Fruit fly (Drosophila melanogaster) whole organism, embryonic: ENCODE data around the gene kay.
A peak's percentile ranks its signal among the peaks of the same experiment; 100 is the strongest.

Experiments used
- Adf1 ChIP-seq: fragments of 200-800 bp; sonication (Bioruptor generic); IDR thresholded peaks from 2 replicates; pipeline ENCODE4 v1.3.6; 2022; ENCODE audit warnings: missing biosample characterization, missing genetic modification characterization
- Antp ChIP-seq: fragments of 200-800 bp; sonication (Bioruptor generic); optimal IDR thresholded peaks from 3 replicates; lab custom pipeline; 2016; ENCODE audit warnings: missing biosample characterization, missing genetic modification characterization
- Atf-2 ChIP-seq: fragments of 200-800 bp; sonication (Bioruptor generic); optimal IDR thresholded peaks from 2 replicates; lab custom pipeline; 2016; ENCODE audit warnings: missing biosample characterization, missing genetic modification characterization
- Atf3 ChIP-seq: fragments of 200-800 bp; sonication (Bioruptor generic); optimal IDR thresholded peaks from 3 replicates; lab custom pipeline; 2016; ENCODE audit warnings: missing biosample characterization, missing genetic modification characterization
- Bgb ChIP-seq: fragments of 200-800 bp; sonication (Bioruptor generic); IDR thresholded peaks from 2 replicates; pipeline ENCODE4 v1.3.6; 2022; ENCODE audit warnings: missing biosample characterization, missing genetic modification characterization; ENCODE audit not compliant: partially characterized antibody
- CG10209 ChIP-seq: fragments of 200-800 bp; sonication (Bioruptor generic); optimal IDR thresholded peaks from 3 replicates; lab custom pipeline; 2017; ENCODE audit warnings: missing biosample characterization, mild to moderate bottlenecking, missing genetic modification characterization, missing genetic modification reagents
- CG11247 ChIP-seq: fragments of 200-800 bp; sonication (Bioruptor generic); IDR thresholded peaks from 2 replicates; pipeline ENCODE4 v1.3.6; 2022; ENCODE audit warnings: missing biosample characterization, missing genetic modification characterization
- CG13424 ChIP-seq: fragments of 200-800 bp; sonication (Bioruptor generic); optimal IDR thresholded peaks from 2 replicates; lab custom pipeline; 2019; ENCODE audit warnings: missing biosample characterization, mild to moderate bottlenecking, missing genetic modification characterization, moderate library complexity
- CG13775 ChIP-seq: fragments of 200-800 bp; sonication (Bioruptor generic); optimal IDR thresholded peaks from 3 replicates; lab custom pipeline; 2017; ENCODE audit warnings: missing biosample characterization, mild to moderate bottlenecking, missing genetic modification characterization
- CG14965 ChIP-seq: fragments of 200-800 bp; sonication (Bioruptor generic); optimal IDR thresholded peaks from 2 replicates; lab custom pipeline; 2016; ENCODE audit warnings: missing biosample characterization, missing genetic modification characterization, borderline replicate concordance
- CG15514 ChIP-seq: fragments of 200-800 bp; sonication (Bioruptor generic); optimal IDR thresholded peaks from 3 replicates; lab custom pipeline; 2017; ENCODE audit warnings: missing biosample characterization, missing genetic modification characterization, mild to moderate bottlenecking, moderate library complexity, missing genetic modification reagents
- CG16813 ChIP-seq: fragments of 200-800 bp; sonication (Bioruptor generic); IDR thresholded peaks from 3 replicates; pipeline ENCODE4 v1.3.6; 2022; ENCODE audit warnings: missing biosample characterization, missing genetic modification characterization; ENCODE audit not compliant: partially characterized antibody
- CG16815 ChIP-seq: fragments of 200-800 bp; sonication (Bioruptor generic); optimal IDR thresholded peaks from 3 replicates; lab custom pipeline; 2017; ENCODE audit warnings: missing biosample characterization, mild to moderate bottlenecking, missing genetic modification characterization
- CG17385 ChIP-seq: fragments of 200-800 bp; sonication (Bioruptor generic); optimal IDR thresholded peaks from 3 replicates; lab custom pipeline; 2018; ENCODE audit warnings: missing biosample characterization, mild to moderate bottlenecking, missing genetic modification characterization
- CG17568 ChIP-seq: fragments of 200-800 bp; sonication (Bioruptor generic); optimal IDR thresholded peaks from 2 replicates; lab custom pipeline; 2018; ENCODE audit warnings: missing biosample characterization, mild to moderate bottlenecking, missing genetic modification characterization, moderate library complexity
- CG17612 ChIP-seq: fragments of 200-800 bp; sonication (Bioruptor generic); IDR thresholded peaks from 2 replicates; pipeline ENCODE4 v1.3.6; 2022; ENCODE audit warnings: missing biosample characterization, missing genetic modification characterization
- CG17912 ChIP-seq: fragments of 200-800 bp; sonication (Bioruptor generic); optimal IDR thresholded peaks from 2 replicates; lab custom pipeline; 2018; ENCODE audit warnings: missing biosample characterization, mild to moderate bottlenecking, missing genetic modification characterization
- CG32532 ChIP-seq: fragments of 200-800 bp; sonication (Bioruptor generic); IDR thresholded peaks from 2 replicates; pipeline ENCODE4 v1.3.6; 2022; ENCODE audit warnings: missing biosample characterization, missing genetic modification characterization
- CG4360 ChIP-seq: fragments of 200-800 bp; sonication (Bioruptor generic); IDR thresholded peaks from 2 replicates; pipeline ENCODE4 v1.3.6; 2022; ENCODE audit warnings: missing biosample characterization, missing genetic modification characterization
- CG6272 ChIP-seq: fragments of 200-800 bp; sonication (Bioruptor generic); IDR thresholded peaks from 2 replicates; pipeline ENCODE4 v1.3.6; 2022; ENCODE audit warnings: missing biosample characterization, missing genetic modification characterization
- CG8388 ChIP-seq: fragments of 200-800 bp; sonication (Bioruptor generic); optimal IDR thresholded peaks from 2 replicates; lab custom pipeline; 2019; ENCODE audit warnings: missing biosample characterization, mild to moderate bottlenecking, missing genetic modification characterization, moderate library complexity
- CG9609 ChIP-seq: fragments of 200-800 bp; sonication (Bioruptor generic); optimal IDR thresholded peaks from 3 replicates; lab custom pipeline; 2016; ENCODE audit warnings: missing biosample characterization, missing genetic modification characterization
- CG9797 ChIP-seq: fragments of 200-800 bp; sonication (Bioruptor generic); optimal IDR thresholded peaks from 3 replicates; lab custom pipeline; 2018; ENCODE audit warnings: missing biosample characterization, mild to moderate bottlenecking, missing genetic modification characterization
- D ChIP-seq, 2 experiments: fragments of 200-800 bp in 1 of 2; fragments of >200 bp in 1 of 2; sonication (Bioruptor generic) in 1 of 2; optimal IDR thresholded peaks; 2 replicates in 1 of 2; 3 replicates in 1 of 2; lab custom pipeline; 2017; ENCODE audit warnings: mild to moderate bottlenecking in 1 of 2, missing biosample characterization in 1 of 2, missing genetic modification characterization in 1 of 2, missing genetic modification reagents in 1 of 2
- Lpt ChIP-seq: fragments of >200 bp; optimal IDR thresholded peaks from 2 replicates; lab custom pipeline; 2018; ENCODE audit warnings: missing biosample characterization, missing genetic modification characterization
- MBD-R2 ChIP-seq: fragments of 200-800 bp; sonication (Bioruptor generic); IDR thresholded peaks from 2 replicates; pipeline ENCODE4 v1.3.6; 2022; ENCODE audit warnings: missing biosample characterization, missing genetic modification characterization
- Myb ChIP-seq: fragments of 200-800 bp; sonication (Bioruptor generic); optimal IDR thresholded peaks from 2 replicates; lab custom pipeline; 2016; ENCODE audit warnings: missing biosample characterization, missing genetic modification characterization
- NC2α ChIP-seq: fragments of 200-800 bp; sonication (Bioruptor generic); optimal IDR thresholded peaks from 2 replicates; lab custom pipeline; 2016; ENCODE audit warnings: missing biosample characterization, missing genetic modification characterization
- NC2β ChIP-seq: fragments of 200-800 bp; sonication (Bioruptor generic); optimal IDR thresholded peaks from 2 replicates; lab custom pipeline; 2016; ENCODE audit warnings: missing biosample characterization, missing genetic modification characterization
- Optix ChIP-seq: fragments of 200-800 bp; sonication (Bioruptor generic); IDR thresholded peaks from 3 replicates; pipeline ENCODE4 v1.3.6; 2022; ENCODE audit warnings: missing biosample characterization, missing genetic modification characterization
- Vsx1 ChIP-seq: fragments of 200-800 bp; sonication (Bioruptor generic); optimal IDR thresholded peaks from 2 replicates; lab custom pipeline; 2017; ENCODE audit warnings: missing biosample characterization, mild to moderate bottlenecking, missing genetic modification characterization, missing genetic modification reagents
- YL-1 ChIP-seq: fragments of 200-800 bp; sonication (Bioruptor generic); optimal IDR thresholded peaks from 3 replicates; lab custom pipeline; 2017; ENCODE audit warnings: missing biosample characterization, mild to moderate bottlenecking, missing genetic modification characterization
- bowl ChIP-seq: fragments of 200-800 bp; sonication (Bioruptor generic); IDR thresholded peaks from 2 replicates; pipeline ENCODE4 v1.3.6; 2022; ENCODE audit warnings: missing biosample characterization, missing genetic modification characterization
- br ChIP-seq: fragments of >200 bp; optimal IDR thresholded peaks from 2 replicates; lab custom pipeline; 2017
- dm ChIP-seq: fragments of 200-800 bp; sonication (Bioruptor generic); optimal IDR thresholded peaks from 3 replicates; lab custom pipeline; 2016; ENCODE audit warnings: missing biosample characterization, missing genetic modification characterization
- dmrt11E ChIP-seq: fragments of 200-800 bp; sonication (Bioruptor generic); optimal IDR thresholded peaks from 3 replicates; lab custom pipeline; 2018; ENCODE audit warnings: missing biosample characterization, mild to moderate bottlenecking, missing genetic modification characterization, moderate library complexity
- ems ChIP-seq: fragments of 200-800 bp; sonication (Bioruptor generic); optimal IDR thresholded peaks from 3 replicates; lab custom pipeline; 2016; ENCODE audit warnings: missing biosample characterization, missing genetic modification characterization
- gfzf ChIP-seq: fragments of 200-800 bp; sonication (Bioruptor generic); optimal IDR thresholded peaks from 2 replicates; lab custom pipeline; 2016; ENCODE audit warnings: missing biosample characterization, mild to moderate bottlenecking, missing genetic modification characterization, moderate library complexity
- grau ChIP-seq: fragments of 200-800 bp; optimal IDR thresholded peaks from 3 replicates; lab custom pipeline; 2019; ENCODE audit warnings: missing biosample characterization, mild to moderate bottlenecking, missing genetic modification characterization, moderate library complexity
- hkb ChIP-seq, 2 experiments: fragments of 200-800 bp in 1 of 2; fragments of >200 bp in 1 of 2; sonication (Bioruptor generic) in 1 of 2; IDR thresholded peaks in 1 of 2; optimal IDR thresholded peaks in 1 of 2; 2 replicates each; pipeline versions ENCODE4 v1.3.6 to Lab custom; 2017 to 2022; ENCODE audit warnings: missing biosample characterization in 1 of 2, missing genetic modification characterization in 1 of 2
- insv ChIP-seq, 2 experiments: fragments of 200-800 bp; sonication (Bioruptor generic); optimal IDR thresholded peaks; 3 replicates each; lab custom pipeline; 2016 to 2018; ENCODE audit warnings: missing biosample characterization in 2 of 2, missing genetic modification characterization in 2 of 2
- klu ChIP-seq: fragments of 200-800 bp; sonication (Bioruptor generic); IDR thresholded peaks from 2 replicates; pipeline ENCODE4 v1.3.6; 2022; ENCODE audit warnings: missing biosample characterization, missing genetic modification characterization
- lilli ChIP-seq: fragments of 200-800 bp; sonication (Bioruptor generic); optimal IDR thresholded peaks from 3 replicates; lab custom pipeline; 2016; ENCODE audit warnings: missing biosample characterization, missing genetic modification characterization
- lov ChIP-seq, 2 experiments: fragments of 200-800 bp in 1 of 2; fragments of >200 bp in 1 of 2; sonication (Bioruptor generic) in 1 of 2; IDR thresholded peaks in 1 of 2; optimal IDR thresholded peaks in 1 of 2; 2 replicates in 1 of 2; 3 replicates in 1 of 2; pipeline versions ENCODE4 v1.3.6 to Lab custom; 2017 to 2022; ENCODE audit warnings: missing biosample characterization in 1 of 2, missing genetic modification characterization in 1 of 2
- org-1 ChIP-seq: fragments of 200-800 bp; sonication (Bioruptor generic); optimal IDR thresholded peaks from 2 replicates; lab custom pipeline; 2017; ENCODE audit warnings: missing biosample characterization, missing genetic modification characterization
- pfk ChIP-seq: fragments of 200-800 bp; sonication (Bioruptor generic); optimal IDR thresholded peaks from 2 replicates; lab custom pipeline; 2018; ENCODE audit warnings: missing biosample characterization, mild to moderate bottlenecking, missing genetic modification characterization, moderate library complexity
- pnt ChIP-seq: fragments of 200-800 bp; sonication (Bioruptor generic); optimal IDR thresholded peaks from 3 replicates; lab custom pipeline; 2016; ENCODE audit warnings: missing biosample characterization, missing genetic modification characterization
- tap ChIP-seq: fragments of 200-800 bp; optimal IDR thresholded peaks from 3 replicates; lab custom pipeline; 2019; ENCODE audit warnings: missing biosample characterization, mild to moderate bottlenecking, missing genetic modification characterization, moderate library complexity
- zfh2 ChIP-seq: fragments of 200-800 bp; sonication (Bioruptor generic); optimal IDR thresholded peaks from 2 replicates; lab custom pipeline; 2016; ENCODE audit warnings: missing biosample characterization, missing genetic modification characterization

Gene kay

DNA sequence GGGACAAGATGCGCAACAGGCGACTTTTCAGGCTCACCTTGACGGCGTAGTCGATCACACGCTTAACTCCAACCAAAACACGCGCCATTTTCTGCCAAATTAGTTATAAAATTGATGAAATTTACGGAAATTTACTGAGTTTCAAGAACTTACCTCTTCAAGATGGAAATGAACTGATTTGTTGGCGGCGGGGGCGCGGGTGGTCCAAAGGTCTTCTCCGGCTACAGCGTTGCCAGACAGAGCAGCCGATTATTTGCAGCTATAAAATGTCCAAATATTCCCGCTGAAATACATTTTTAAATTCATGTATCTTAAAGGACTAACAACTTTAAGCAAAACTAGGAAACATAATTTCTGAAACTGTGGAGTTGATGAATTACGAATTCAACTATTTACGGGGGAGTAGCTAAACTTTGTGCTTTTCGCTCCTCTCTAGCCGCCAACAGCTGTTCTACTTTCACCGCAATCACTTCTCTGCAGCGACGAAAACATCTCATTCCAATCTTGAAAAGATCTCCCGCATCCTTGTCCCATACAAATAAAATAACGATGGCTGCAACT, 37.0 kb downstream of the kay start, which contains the start of the genes Etfb and CG7789 (continued):
- TF ChIP-seq insv (GFP tag; optimal IDR thresholded peaks at IDR 0.05; lab: Kevin White, UChicago): peak in 1 of 2 experiments; percentile 61
- no peak for TF ChIP-seq tap
- no peak for TF ChIP-seq pfk (GFP tag; lab: Kevin White, UChicago)
- TF ChIP-seq D (optimal IDR thresholded peaks at IDR 0.05; lab: Kevin White, UChicago): no peak
- no peak for TF ChIP-seq D (GFP tag; optimal IDR thresholded peaks at IDR 0.05; lab: Kevin White, UChicago)
- peak; percentile 53 for TF ChIP-seq dmrt11E (tag; lab: Kevin White, UChicago)
- TF ChIP-seq CG17385 (GFP tag; lab: Kevin White, UChicago): no peak
- no peak for TF ChIP-seq Lpt (GFP tag; lab: Kevin White, UChicago)
- TF ChIP-seq lilli (GFP tag; lab: Kevin White, UChicago): peak; percentile 88
- TF ChIP-seq Myb (GFP tag; lab: Kevin White, UChicago): peak; percentile 78
- TF ChIP-seq CG17912 (GFP tag; lab: Kevin White, UChicago): peak; percentile 46
- peak; percentile 64 for TF ChIP-seq Atf3 (GFP tag; lab: Kevin White, UChicago)
- peak; percentile 58 for TF ChIP-seq hkb (optimal IDR thresholded peaks at IDR 0.05; lab: Kevin White, UChicago)
- peak; percentile 81 for TF ChIP-seq hkb (GFP tag; IDR thresholded peaks at IDR 0.05; lab: Robert Waterston, UW)
- TF ChIP-seq CG16813: peak; percentile 82
- TF ChIP-seq CG17612 (GFP tag; lab: Robert Waterston, UW): peak; percentile 43; the same call in 1 of the 2 replicates
- peak; percentile 59 for TF ChIP-seq CG10209 (GFP tag; lab: Kevin White, UChicago)
- TF ChIP-seq CG6272 (GFP tag; lab: Robert Waterston, UW): peak; percentile 78
- peak; percentile 74 for TF ChIP-seq CG15514 (GFP tag; lab: Kevin White, UChicago)
- peak; percentile 70 for TF ChIP-seq klu (GFP tag; lab: Robert Waterston, UW)
- TF ChIP-seq NC2α (GFP tag; lab: Kevin White, UChicago): no peak
- no peak for TF ChIP-seq CG14965 (GFP tag; lab: Kevin White, UChicago)
- TF ChIP-seq grau (tag; lab: Kevin White, UChicago): peak; percentile 76
- TF ChIP-seq CG16815 (GFP tag; lab: Kevin White, UChicago): peak; percentile 59
- TF ChIP-seq CG11247 (GFP tag; lab: Robert Waterston, UW): peak; percentile 79
- TF ChIP-seq CG13424 (tag; lab: Kevin White, UChicago): peak; percentile 84
- TF ChIP-seq Antp (GFP tag; lab: Kevin White, UChicago): peak; percentile 82
- peak; percentile 96 for TF ChIP-seq MBD-R2 (GFP tag; lab: Robert Waterston, UW)
- peak; percentile 72 for TF ChIP-seq dm (GFP tag; lab: Kevin White, UChicago)
- peak; percentile 65 for TF ChIP-seq ems (GFP tag; lab: Kevin White, UChicago)
- TF ChIP-seq br: no peak
- TF ChIP-seq bowl (GFP tag; lab: Robert Waterston, UW): peak; percentile 37; the same call in 1 of the 2 replicates
- TF ChIP-seq Atf-2 (GFP tag; lab: Kevin White, UChicago): peak; percentile 55
- peak; percentile 83 for TF ChIP-seq CG13775 (GFP tag; lab: Kevin White, UChicago)
- TF ChIP-seq NC2β: peak; percentile 80
- TF ChIP-seq Vsx1 (GFP tag; lab: Kevin White, UChicago): no peak
- TF ChIP-seq lov (optimal IDR thresholded peaks at IDR 0.05; lab: Kevin White, UChicago): no peak
- TF ChIP-seq lov (GFP tag; IDR thresholded peaks at IDR 0.05; lab: Robert Waterston, UW): 0 out of 3 replicates have a peak, but pooled peaks have one; percentile 16
- peak; percentile 90 for TF ChIP-seq CG32532
- peak; percentile 55 for TF ChIP-seq pnt (GFP tag; lab: Kevin White, UChicago)
- TF ChIP-seq zfh2: peak; percentile 87
- TF ChIP-seq Adf1 (GFP tag; lab: Robert Waterston, UW): peak; percentile 77
- peak; percentile 36 for TF ChIP-seq CG9797 (GFP tag; lab: Kevin White, UChicago)
- no peak for TF ChIP-seq CG4360
- no peak for TF ChIP-seq CG17568 (GFP tag; lab: Kevin White, UChicago)
- peak; percentile 22 for TF ChIP-seq gfzf (GFP tag; lab: Kevin White, UChicago)
- peak; percentile 30 for TF ChIP-seq org-1 (GFP tag; lab: Kevin White, UChicago)
- peak; percentile 83 for TF ChIP-seq CG9609 (GFP tag; lab: Kevin White, UChicago)
- TF ChIP-seq YL-1 (GFP tag; lab: Kevin White, UChicago): peak; percentile 94
- TF ChIP-seq Bgb (GFP tag; lab: Robert Waterston, UW): peak; percentile 86
- TF ChIP-seq Optix: peak; percentile 65
- TF ChIP-seq CG8388 (GFP tag; lab: Kevin White, UChicago): peak; percentile 52
